Fruit fly (Drosophila melanogaster) whole organism, prepupa: ENCODE measurements around the gene Syn.

ENCODE experiments used
- Blimp-1 ChIP-seq: fragments of 200-800 bp; sonication (Bioruptor generic); optimal IDR thresholded peaks from 3 replicates; lab custom pipeline; 2017; ENCODE audit warnings: missing biosample characterization, missing genetic modification characterization, mild to moderate bottlenecking, moderate library complexity, missing genetic modification reagents
- CG10631 ChIP-seq: fragments of 200-800 bp; sonication (Bioruptor generic); optimal IDR thresholded peaks from 2 replicates; lab custom pipeline; 2016; ENCODE audit warnings: missing biosample characterization, missing genetic modification characterization
- CG10669 ChIP-seq: fragments of 200-800 bp; sonication (Bioruptor generic); optimal IDR thresholded peaks from 3 replicates; lab custom pipeline; 2018; ENCODE audit warnings: missing biosample characterization, mild to moderate bottlenecking, missing genetic modification characterization, moderate library complexity
- CG11294 ChIP-seq: fragments of 200-800 bp; sonication (Bioruptor generic); IDR thresholded peaks from 2 replicates; pipeline ENCODE4 v1.3.6; 2022; ENCODE audit warnings: missing biosample characterization, missing genetic modification characterization
- CG11902 ChIP-seq: fragments of 200-800 bp; sonication (Bioruptor generic); optimal IDR thresholded peaks from 3 replicates; lab custom pipeline; 2016; ENCODE audit warnings: missing biosample characterization, missing genetic modification characterization
- CG15336 ChIP-seq: fragments of 200-800 bp; sonication (Bioruptor generic); IDR thresholded peaks from 2 replicates; pipeline ENCODE4 v1.3.6; 2022; ENCODE audit warnings: missing biosample characterization, missing genetic modification characterization
- CG1621 ChIP-seq: fragments of 200-800 bp; sonication (Bioruptor generic); optimal IDR thresholded peaks from 3 replicates; lab custom pipeline; 2018; ENCODE audit warnings: missing biosample characterization, mild to moderate bottlenecking, missing genetic modification characterization
- CG16779 ChIP-seq: fragments of 200-800 bp; sonication (Bioruptor generic); optimal IDR thresholded peaks from 3 replicates; lab custom pipeline; 2017; ENCODE audit warnings: missing biosample characterization, mild to moderate bottlenecking, missing genetic modification characterization
- CG32006 ChIP-seq: fragments of 200-800 bp; sonication (Bioruptor generic); optimal IDR thresholded peaks from 3 replicates; lab custom pipeline; 2017; ENCODE audit warnings: missing biosample characterization, mild to moderate bottlenecking, missing genetic modification characterization
- CG34406 ChIP-seq: fragments of 200-800 bp; sonication (Bioruptor generic); optimal IDR thresholded peaks from 3 replicates; lab custom pipeline; 2016; ENCODE audit warnings: missing biosample characterization, missing genetic modification characterization
- CG3919 ChIP-seq: fragments of 200-800 bp; sonication (Bioruptor generic); optimal IDR thresholded peaks from 3 replicates; lab custom pipeline; 2016; ENCODE audit warnings: missing biosample characterization, missing genetic modification characterization
- CG4318 ChIP-seq: fragments of 200-800 bp; sonication (Bioruptor generic); optimal IDR thresholded peaks from 3 replicates; lab custom pipeline; 2017; ENCODE audit warnings: missing biosample characterization, mild to moderate bottlenecking, missing genetic modification characterization
- CG6163 ChIP-seq: fragments of 200-800 bp; sonication (Bioruptor generic); IDR thresholded peaks from 3 replicates; pipeline ENCODE4 v1.3.6; 2022; ENCODE audit warnings: missing biosample characterization, missing genetic modification characterization
- CG6276 ChIP-seq: fragments of 200-800 bp; sonication (Bioruptor generic); optimal IDR thresholded peaks from 2 replicates; lab custom pipeline; 2017; ENCODE audit warnings: missing biosample characterization, mild to moderate bottlenecking, missing genetic modification characterization
- CG6792 ChIP-seq: fragments of 200-800 bp; sonication (Bioruptor generic); optimal IDR thresholded peaks from 3 replicates; lab custom pipeline; 2016; ENCODE audit warnings: missing biosample characterization, missing genetic modification characterization
- CG6808 ChIP-seq: fragments of 200-800 bp; sonication (Bioruptor generic); optimal IDR thresholded peaks from 3 replicates; lab custom pipeline; 2017; ENCODE audit warnings: missing biosample characterization, missing genetic modification characterization, mild to moderate bottlenecking, moderate library complexity, missing genetic modification reagents
- CG6854 ChIP-seq: fragments of 200-800 bp; sonication (Bioruptor generic); optimal IDR thresholded peaks from 2 replicates; lab custom pipeline; 2017; ENCODE audit warnings: missing biosample characterization, mild to moderate bottlenecking, missing genetic modification characterization
- CG7368 ChIP-seq: fragments of 200-800 bp; sonication (Bioruptor generic); optimal IDR thresholded peaks from 3 replicates; lab custom pipeline; 2016; ENCODE audit warnings: missing biosample characterization, missing genetic modification characterization
- CG8119 ChIP-seq: fragments of 200-800 bp; sonication (Bioruptor generic); IDR thresholded peaks from 3 replicates; pipeline ENCODE4 v1.3.6; 2022; ENCODE audit warnings: missing biosample characterization, missing genetic modification characterization
- CG8319 ChIP-seq: fragments of 200-800 bp; sonication (Bioruptor generic); optimal IDR thresholded peaks from 3 replicates; lab custom pipeline; 2016; ENCODE audit warnings: missing biosample characterization, missing genetic modification characterization
- CG9139 ChIP-seq: fragments of 200-800 bp; sonication (Bioruptor generic); optimal IDR thresholded peaks from 3 replicates; lab custom pipeline; 2017; ENCODE audit warnings: missing biosample characterization, mild to moderate bottlenecking, missing genetic modification characterization
- Eip75B ChIP-seq: fragments of 200-800 bp; sonication (Bioruptor generic); optimal IDR thresholded peaks from 3 replicates; lab custom pipeline; 2016; ENCODE audit warnings: missing biosample characterization, missing genetic modification characterization
- Eip78C ChIP-seq: fragments of 200-800 bp; sonication (Bioruptor generic); peaks from one replicate; lab custom pipeline; 2016; ENCODE audit warnings: missing biosample characterization, missing genetic modification characterization
- Eip93F ChIP-seq: fragments of 200-800 bp; sonication (Bioruptor generic); optimal IDR thresholded peaks from 2 replicates; lab custom pipeline; 2016; ENCODE audit warnings: missing biosample characterization, mild to moderate bottlenecking, missing genetic modification characterization
- Ets21C ChIP-seq: fragments of 200-800 bp; sonication (Bioruptor generic); optimal IDR thresholded peaks from 3 replicates; lab custom pipeline; 2016; ENCODE audit warnings: missing biosample characterization, missing genetic modification characterization
- Ets96B ChIP-seq: fragments of 200-800 bp; optimal IDR thresholded peaks from 2 replicates; lab custom pipeline; 2019; ENCODE audit warnings: missing biosample characterization, mild to moderate bottlenecking, missing genetic modification characterization, moderate library complexity
- Gug ChIP-seq: fragments of 200-800 bp; sonication (Bioruptor generic); IDR thresholded peaks from 2 replicates; pipeline ENCODE4 v1.3.6; 2022; ENCODE audit warnings: missing biosample characterization, missing genetic modification characterization
- Hr38 ChIP-seq: sonication (Bioruptor generic); optimal IDR thresholded peaks from 2 replicates; lab custom pipeline; 2016; ENCODE audit warnings: missing biosample characterization, missing genetic modification characterization
- Hr39 ChIP-seq: fragments of 200-800 bp; sonication (Bioruptor generic); optimal IDR thresholded peaks from 2 replicates; lab custom pipeline; 2016; ENCODE audit warnings: missing biosample characterization, missing genetic modification characterization
- Hr4 ChIP-seq: fragments of 200-800 bp; sonication (Bioruptor generic); optimal IDR thresholded peaks from 3 replicates; lab custom pipeline; 2016; ENCODE audit warnings: missing biosample characterization, missing genetic modification characterization
- Lpt ChIP-seq: fragments of 200-800 bp; sonication (Bioruptor generic); optimal IDR thresholded peaks from 3 replicates; lab custom pipeline; 2016; ENCODE audit warnings: missing biosample characterization, missing genetic modification characterization
- Met ChIP-seq: fragments of 200-800 bp; sonication (Bioruptor generic); optimal IDR thresholded peaks from 3 replicates; lab custom pipeline; 2016; ENCODE audit warnings: missing biosample characterization, missing genetic modification characterization
- OdsH ChIP-seq: fragments of 200-800 bp; sonication (Bioruptor generic); optimal IDR thresholded peaks from 3 replicates; lab custom pipeline; 2016; ENCODE audit warnings: missing biosample characterization, missing genetic modification characterization
- Sox102F ChIP-seq: fragments of 200-800 bp; sonication (Bioruptor generic); optimal IDR thresholded peaks from 2 replicates; lab custom pipeline; 2016; ENCODE audit warnings: missing biosample characterization, mild to moderate bottlenecking, missing genetic modification characterization
- Sox14 ChIP-seq: fragments of 200-800 bp; sonication (Bioruptor generic); optimal IDR thresholded peaks from 3 replicates; lab custom pipeline; 2016; ENCODE audit warnings: missing biosample characterization, missing genetic modification characterization
- achi ChIP-seq: fragments of 200-800 bp; sonication (Bioruptor generic); optimal IDR thresholded peaks from 3 replicates; lab custom pipeline; 2016; ENCODE audit warnings: missing biosample characterization, missing genetic modification characterization
- acj6 ChIP-seq: fragments of 200-800 bp; sonication (Bioruptor generic); optimal IDR thresholded peaks from 3 replicates; lab custom pipeline; 2016; ENCODE audit warnings: missing biosample characterization, missing genetic modification characterization
- cyc ChIP-seq: fragments of 200-800 bp; sonication (Bioruptor generic); optimal IDR thresholded peaks from 3 replicates; lab custom pipeline; 2016; ENCODE audit warnings: missing biosample characterization, missing genetic modification characterization
- dac ChIP-seq: fragments of 200-800 bp; sonication (Bioruptor generic); optimal IDR thresholded peaks from 2 replicates; lab custom pipeline; 2017; ENCODE audit warnings: missing biosample characterization, mild to moderate bottlenecking, missing genetic modification characterization
- dsx ChIP-seq: fragments of 200-800 bp; optimal IDR thresholded peaks from 3 replicates; lab custom pipeline; 2019; ENCODE audit warnings: missing biosample characterization, mild to moderate bottlenecking, missing genetic modification characterization, moderate library complexity; ENCODE audit not compliant: poor library complexity, severe bottlenecking
- esn ChIP-seq: fragments of 200-800 bp; sonication (Bioruptor generic); optimal IDR thresholded peaks from 2 replicates; lab custom pipeline; 2016; ENCODE audit warnings: missing biosample characterization, mild to moderate bottlenecking, missing genetic modification characterization, moderate library complexity
- fd59A ChIP-seq: fragments of 200-800 bp; sonication (Bioruptor generic); optimal IDR thresholded peaks from 2 replicates; lab custom pipeline; 2017; ENCODE audit warnings: missing biosample characterization, mild to moderate bottlenecking, missing genetic modification characterization, missing genetic modification reagents
- fd85E ChIP-seq: fragments of 200-800 bp; sonication (Bioruptor generic); optimal IDR thresholded peaks from 3 replicates; lab custom pipeline; 2016; ENCODE audit warnings: missing biosample characterization, missing genetic modification characterization
- fkh ChIP-seq: fragments of 200-800 bp; sonication (Bioruptor generic); optimal IDR thresholded peaks from 3 replicates; lab custom pipeline; 2017; ENCODE audit warnings: missing biosample characterization, mild to moderate bottlenecking, missing genetic modification characterization, moderate library complexity
- lz ChIP-seq: fragments of 200-800 bp; sonication (Bioruptor generic); optimal IDR thresholded peaks from 3 replicates; lab custom pipeline; 2016; ENCODE audit warnings: missing biosample characterization, missing genetic modification characterization
- net ChIP-seq: fragments of 200-800 bp; sonication (Bioruptor generic); optimal IDR thresholded peaks from 3 replicates; lab custom pipeline; 2016; ENCODE audit warnings: missing biosample characterization, missing genetic modification characterization
- pdm3 ChIP-seq: fragments of 200-800 bp; sonication (Bioruptor generic); optimal IDR thresholded peaks from 3 replicates; lab custom pipeline; 2016; ENCODE audit warnings: missing biosample characterization, missing genetic modification characterization
- salr ChIP-seq, 2 experiments: fragments of 200-800 bp; sonication (Bioruptor generic); optimal IDR thresholded peaks; 3 replicates each; lab custom pipeline; 2016 to 2018; ENCODE audit warnings: missing biosample characterization in 2 of 2, missing genetic modification characterization in 2 of 2, mild to moderate bottlenecking in 1 of 2
- spab ChIP-seq: fragments of 200-800 bp; sonication (Bioruptor generic); optimal IDR thresholded peaks from 2 replicates; lab custom pipeline; 2017; ENCODE audit warnings: missing biosample characterization, mild to moderate bottlenecking, missing genetic modification characterization, missing genetic modification reagents
- ss ChIP-seq, 2 experiments: fragments of 200-800 bp; sonication (Bioruptor generic); optimal IDR thresholded peaks; 2 replicates in 1 of 2; 3 replicates in 1 of 2; lab custom pipeline; 2017 to 2018; ENCODE audit warnings: mild to moderate bottlenecking in 2 of 2, missing biosample characterization in 2 of 2, missing genetic modification characterization in 2 of 2, moderate library complexity in 1 of 2
- topi ChIP-seq: fragments of 200-800 bp; sonication (Bioruptor generic); optimal IDR thresholded peaks from 3 replicates; lab custom pipeline; 2016; ENCODE audit warnings: missing biosample characterization, missing genetic modification characterization

The Syn gene

DNA sequence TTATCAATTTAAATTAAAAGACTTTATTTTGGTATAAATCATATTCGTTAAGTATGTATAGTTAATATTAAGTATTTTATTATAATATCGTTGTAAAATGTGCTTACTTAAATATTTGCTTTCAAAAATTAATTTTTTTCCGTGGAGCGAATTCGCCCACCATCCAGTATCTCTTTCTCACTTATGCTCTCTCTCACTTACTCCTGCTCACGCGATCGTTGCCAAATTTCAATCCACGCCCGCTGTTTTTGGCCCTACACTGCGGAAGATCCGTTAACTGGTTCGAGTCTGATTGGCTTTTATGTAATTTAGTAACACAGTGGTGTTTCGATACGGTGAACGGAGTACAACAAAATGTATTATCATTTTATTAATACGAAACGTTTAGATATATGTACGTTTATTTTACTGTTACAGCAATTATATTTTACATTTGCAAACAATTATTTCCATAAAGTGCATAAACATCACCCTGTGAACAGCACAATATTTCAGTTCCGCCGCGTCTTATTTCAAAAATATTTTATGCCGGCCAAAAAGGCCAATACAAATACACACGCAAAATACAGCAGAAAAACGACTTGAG, 75.2 kb downstream of the Syn start:
- TF ChIP-seq net (GFP tag; lab: Kevin White, UChicago) (peak; percentile 62), CG6276 (GFP tag; lab: Kevin White, UChicago) (peak; percentile 46), Hr39 (peak; percentile 78), Lpt (GFP tag; lab: Kevin White, UChicago) (peak; percentile 48), achi (GFP tag; lab: Kevin White, UChicago) (peak; percentile 71), fkh (GFP tag; lab: Kevin White, UChicago) (no peak), CG8319 (GFP tag; lab: Kevin White, UChicago) (peak; percentile 51), CG6163 (GFP tag; lab: Robert Waterston, UW) (peak; percentile 18; the same call in 2 of the 3 replicates), CG16779 (no peak), Blimp-1 (GFP tag; lab: Kevin White, UChicago) (no peak), Eip93F (GFP tag; lab: Kevin White, UChicago) (peak; percentile 46), CG6854 (GFP tag; lab: Kevin White, UChicago) (peak; percentile 51), CG15336 (peak; percentile 84), cyc (GFP tag; lab: Kevin White, UChicago) (peak; percentile 70), Gug (GFP tag; lab: Robert Waterston, UW) (peak; percentile 47), CG10669 (peak; percentile 3), fd59A (peak; percentile 20), CG10631 (peak; percentile 69), spab (no peak), ss (GFP tag; optimal IDR thresholded peaks at IDR 0.05; lab: Kevin White, UChicago) (no peak), CG7368 (GFP tag; lab: Kevin White, UChicago) (peak; percentile 44), Met (GFP tag; lab: Kevin White, UChicago) (peak; percentile 76), CG9139 (GFP tag; lab: Kevin White, UChicago) (no peak), CG32006 (GFP tag; lab: Kevin White, UChicago) (peak; percentile 65), dsx (GFP tag; lab: Kevin White, UChicago) (peak; percentile 4), CG6792 (GFP tag; lab: Kevin White, UChicago) (peak; percentile 65), Eip75B (GFP tag; lab: Kevin White, UChicago) (peak; percentile 59), CG8119 (GFP tag; lab: Robert Waterston, UW) (peak; percentile 79), CG1621 (tag; lab: Kevin White, UChicago) (peak; percentile 15), OdsH (GFP tag; lab: Kevin White, UChicago) (peak; percentile 56), fd85E (GFP tag; lab: Kevin White, UChicago) (no peak), Eip78C (peak; percentile 90), lz (GFP tag; lab: Kevin White, UChicago) (peak; percentile 80), dac (GFP tag; lab: Kevin White, UChicago) (no peak), pdm3 (GFP tag; lab: Kevin White, UChicago) (peak; percentile 52), topi (peak; percentile 78), CG4318 (peak; percentile 9), salr (GFP tag; optimal IDR thresholded peaks at IDR 0.05; lab: Kevin White, UChicago) (peak in 1 of 2 experiments; percentile 24), Hr4 (GFP tag; lab: Kevin White, UChicago) (peak; percentile 22), CG3919 (GFP tag; lab: Kevin White, UChicago) (peak; percentile 68), Hr38 (no peak), esn (GFP tag; lab: Kevin White, UChicago) (peak; percentile 80), Sox14 (GFP tag; lab: Kevin White, UChicago) (peak; percentile 57), Ets96B (no peak), Sox102F (GFP tag; lab: Kevin White, UChicago) (peak; percentile 74), Ets21C (GFP tag; lab: Kevin White, UChicago) (peak; percentile 43), CG34406 (GFP tag; lab: Kevin White, UChicago) (peak; percentile 86), acj6 (GFP tag; lab: Kevin White, UChicago) (peak; percentile 76), CG11902 (GFP tag; lab: Kevin White, UChicago) (peak; percentile 56), CG11294 (0 out of 2 replicates have a peak, but pooled peaks have one; percentile 15), CG6808 (GFP tag; lab: Kevin White, UChicago) (no peak)
